Fruit fly (Drosophila melanogaster) whole organism, prepupa: ENCODE data around the gene cni.

ENCODE experiments used
- CG10631 ChIP-seq: fragments of 200-800 bp; sonication (Bioruptor generic); optimal IDR thresholded peaks from 2 replicates; lab custom pipeline; 2016; ENCODE audit warnings: missing biosample characterization, missing genetic modification characterization
- CG10669 ChIP-seq: fragments of 200-800 bp; sonication (Bioruptor generic); optimal IDR thresholded peaks from 3 replicates; lab custom pipeline; 2018; ENCODE audit warnings: missing biosample characterization, mild to moderate bottlenecking, missing genetic modification characterization, moderate library complexity
- CG11294 ChIP-seq: fragments of 200-800 bp; sonication (Bioruptor generic); IDR thresholded peaks from 2 replicates; pipeline ENCODE4 v1.3.6; 2022; ENCODE audit warnings: missing biosample characterization, missing genetic modification characterization
- CG11762 ChIP-seq: fragments of 200-800 bp; sonication (Bioruptor generic); optimal IDR thresholded peaks from 3 replicates; lab custom pipeline; 2016; ENCODE audit warnings: missing biosample characterization, missing genetic modification characterization; ENCODE audit not compliant: insufficient read depth
- CG11902 ChIP-seq: fragments of 200-800 bp; sonication (Bioruptor generic); optimal IDR thresholded peaks from 3 replicates; lab custom pipeline; 2016; ENCODE audit warnings: missing biosample characterization, missing genetic modification characterization
- CG15336 ChIP-seq: fragments of 200-800 bp; sonication (Bioruptor generic); IDR thresholded peaks from 2 replicates; pipeline ENCODE4 v1.3.6; 2022; ENCODE audit warnings: missing biosample characterization, missing genetic modification characterization
- CG1621 ChIP-seq: fragments of 200-800 bp; sonication (Bioruptor generic); optimal IDR thresholded peaks from 3 replicates; lab custom pipeline; 2018; ENCODE audit warnings: missing biosample characterization, mild to moderate bottlenecking, missing genetic modification characterization
- CG3032 ChIP-seq: fragments of 200-800 bp; optimal IDR thresholded peaks from 2 replicates; lab custom pipeline; 2019; ENCODE audit warnings: missing biosample characterization, mild to moderate bottlenecking, missing genetic modification characterization, moderate library complexity
- CG31627 ChIP-seq: fragments of 200-800 bp; sonication (Bioruptor generic); optimal IDR thresholded peaks from 3 replicates; lab custom pipeline; 2016; ENCODE audit warnings: missing biosample characterization, missing genetic modification characterization
- CG32006 ChIP-seq: fragments of 200-800 bp; sonication (Bioruptor generic); optimal IDR thresholded peaks from 3 replicates; lab custom pipeline; 2017; ENCODE audit warnings: missing biosample characterization, mild to moderate bottlenecking, missing genetic modification characterization
- CG34406 ChIP-seq: fragments of 200-800 bp; sonication (Bioruptor generic); optimal IDR thresholded peaks from 3 replicates; lab custom pipeline; 2016; ENCODE audit warnings: missing biosample characterization, missing genetic modification characterization
- CG3919 ChIP-seq: fragments of 200-800 bp; sonication (Bioruptor generic); optimal IDR thresholded peaks from 3 replicates; lab custom pipeline; 2016; ENCODE audit warnings: missing biosample characterization, missing genetic modification characterization
- CG4318 ChIP-seq: fragments of 200-800 bp; sonication (Bioruptor generic); optimal IDR thresholded peaks from 3 replicates; lab custom pipeline; 2017; ENCODE audit warnings: missing biosample characterization, mild to moderate bottlenecking, missing genetic modification characterization
- CG6276 ChIP-seq: fragments of 200-800 bp; sonication (Bioruptor generic); optimal IDR thresholded peaks from 2 replicates; lab custom pipeline; 2017; ENCODE audit warnings: missing biosample characterization, mild to moderate bottlenecking, missing genetic modification characterization
- CG6808 ChIP-seq: fragments of 200-800 bp; sonication (Bioruptor generic); optimal IDR thresholded peaks from 3 replicates; lab custom pipeline; 2017; ENCODE audit warnings: missing biosample characterization, missing genetic modification characterization, mild to moderate bottlenecking, moderate library complexity, missing genetic modification reagents
- CG6854 ChIP-seq: fragments of 200-800 bp; sonication (Bioruptor generic); optimal IDR thresholded peaks from 2 replicates; lab custom pipeline; 2017; ENCODE audit warnings: missing biosample characterization, mild to moderate bottlenecking, missing genetic modification characterization
- CG7368 ChIP-seq: fragments of 200-800 bp; sonication (Bioruptor generic); optimal IDR thresholded peaks from 3 replicates; lab custom pipeline; 2016; ENCODE audit warnings: missing biosample characterization, missing genetic modification characterization
- CG8119 ChIP-seq: fragments of 200-800 bp; sonication (Bioruptor generic); IDR thresholded peaks from 3 replicates; pipeline ENCODE4 v1.3.6; 2022; ENCODE audit warnings: missing biosample characterization, missing genetic modification characterization
- CG8319 ChIP-seq: fragments of 200-800 bp; sonication (Bioruptor generic); optimal IDR thresholded peaks from 3 replicates; lab custom pipeline; 2016; ENCODE audit warnings: missing biosample characterization, missing genetic modification characterization
- CG8632 ChIP-seq: fragments of 200-800 bp; sonication (Bioruptor generic); optimal IDR thresholded peaks from 3 replicates; lab custom pipeline; 2016; ENCODE audit warnings: missing biosample characterization, missing genetic modification characterization
- CG9139 ChIP-seq: fragments of 200-800 bp; sonication (Bioruptor generic); optimal IDR thresholded peaks from 3 replicates; lab custom pipeline; 2017; ENCODE audit warnings: missing biosample characterization, mild to moderate bottlenecking, missing genetic modification characterization
- Eip75B ChIP-seq: fragments of 200-800 bp; sonication (Bioruptor generic); optimal IDR thresholded peaks from 3 replicates; lab custom pipeline; 2016; ENCODE audit warnings: missing biosample characterization, missing genetic modification characterization
- Eip78C ChIP-seq: fragments of 200-800 bp; sonication (Bioruptor generic); peaks from one replicate; lab custom pipeline; 2016; ENCODE audit warnings: missing biosample characterization, missing genetic modification characterization
- Ets96B ChIP-seq: fragments of 200-800 bp; optimal IDR thresholded peaks from 2 replicates; lab custom pipeline; 2019; ENCODE audit warnings: missing biosample characterization, mild to moderate bottlenecking, missing genetic modification characterization, moderate library complexity
- Gug ChIP-seq: fragments of 200-800 bp; sonication (Bioruptor generic); IDR thresholded peaks from 2 replicates; pipeline ENCODE4 v1.3.6; 2022; ENCODE audit warnings: missing biosample characterization, missing genetic modification characterization
- Hr38 ChIP-seq: sonication (Bioruptor generic); optimal IDR thresholded peaks from 2 replicates; lab custom pipeline; 2016; ENCODE audit warnings: missing biosample characterization, missing genetic modification characterization
- Hr39 ChIP-seq: fragments of 200-800 bp; sonication (Bioruptor generic); optimal IDR thresholded peaks from 2 replicates; lab custom pipeline; 2016; ENCODE audit warnings: missing biosample characterization, missing genetic modification characterization
- Hr4 ChIP-seq: fragments of 200-800 bp; sonication (Bioruptor generic); optimal IDR thresholded peaks from 3 replicates; lab custom pipeline; 2016; ENCODE audit warnings: missing biosample characterization, missing genetic modification characterization
- Met ChIP-seq: fragments of 200-800 bp; sonication (Bioruptor generic); optimal IDR thresholded peaks from 3 replicates; lab custom pipeline; 2016; ENCODE audit warnings: missing biosample characterization, missing genetic modification characterization
- OdsH ChIP-seq: fragments of 200-800 bp; sonication (Bioruptor generic); optimal IDR thresholded peaks from 3 replicates; lab custom pipeline; 2016; ENCODE audit warnings: missing biosample characterization, missing genetic modification characterization
- Smox ChIP-seq: fragments of 200-800 bp; sonication (Bioruptor generic); optimal IDR thresholded peaks from 3 replicates; lab custom pipeline; 2016; ENCODE audit warnings: missing biosample characterization, missing genetic modification characterization
- Sox14 ChIP-seq: fragments of 200-800 bp; sonication (Bioruptor generic); optimal IDR thresholded peaks from 3 replicates; lab custom pipeline; 2016; ENCODE audit warnings: missing biosample characterization, missing genetic modification characterization
- achi ChIP-seq: fragments of 200-800 bp; sonication (Bioruptor generic); optimal IDR thresholded peaks from 3 replicates; lab custom pipeline; 2016; ENCODE audit warnings: missing biosample characterization, missing genetic modification characterization
- acj6 ChIP-seq: fragments of 200-800 bp; sonication (Bioruptor generic); optimal IDR thresholded peaks from 3 replicates; lab custom pipeline; 2016; ENCODE audit warnings: missing biosample characterization, missing genetic modification characterization
- cyc ChIP-seq: fragments of 200-800 bp; sonication (Bioruptor generic); optimal IDR thresholded peaks from 3 replicates; lab custom pipeline; 2016; ENCODE audit warnings: missing biosample characterization, missing genetic modification characterization
- dac ChIP-seq: fragments of 200-800 bp; sonication (Bioruptor generic); optimal IDR thresholded peaks from 2 replicates; lab custom pipeline; 2017; ENCODE audit warnings: missing biosample characterization, mild to moderate bottlenecking, missing genetic modification characterization
- dsx ChIP-seq: fragments of 200-800 bp; optimal IDR thresholded peaks from 3 replicates; lab custom pipeline; 2019; ENCODE audit warnings: missing biosample characterization, mild to moderate bottlenecking, missing genetic modification characterization, moderate library complexity; ENCODE audit not compliant: poor library complexity, severe bottlenecking
- eg ChIP-seq: fragments of 200-800 bp; sonication (Bioruptor generic); IDR thresholded peaks from 3 replicates; pipeline ENCODE4 v1.3.6; 2022; ENCODE audit warnings: missing biosample characterization, missing genetic modification characterization
- fd59A ChIP-seq: fragments of 200-800 bp; sonication (Bioruptor generic); optimal IDR thresholded peaks from 2 replicates; lab custom pipeline; 2017; ENCODE audit warnings: missing biosample characterization, mild to moderate bottlenecking, missing genetic modification characterization, missing genetic modification reagents
- lz ChIP-seq: fragments of 200-800 bp; sonication (Bioruptor generic); optimal IDR thresholded peaks from 3 replicates; lab custom pipeline; 2016; ENCODE audit warnings: missing biosample characterization, missing genetic modification characterization
- net ChIP-seq: fragments of 200-800 bp; sonication (Bioruptor generic); optimal IDR thresholded peaks from 3 replicates; lab custom pipeline; 2016; ENCODE audit warnings: missing biosample characterization, missing genetic modification characterization
- pdm3 ChIP-seq: fragments of 200-800 bp; sonication (Bioruptor generic); optimal IDR thresholded peaks from 3 replicates; lab custom pipeline; 2016; ENCODE audit warnings: missing biosample characterization, missing genetic modification characterization
- salr ChIP-seq, 2 experiments: fragments of 200-800 bp; sonication (Bioruptor generic); optimal IDR thresholded peaks; 3 replicates each; lab custom pipeline; 2016 to 2018; ENCODE audit warnings: missing biosample characterization in 2 of 2, missing genetic modification characterization in 2 of 2, mild to moderate bottlenecking in 1 of 2
- svp ChIP-seq: fragments of 200-800 bp; sonication (Bioruptor generic); peaks from one replicate; lab custom pipeline; 2016; ENCODE audit warnings: missing biosample characterization, missing genetic modification characterization
- topi ChIP-seq: fragments of 200-800 bp; sonication (Bioruptor generic); optimal IDR thresholded peaks from 3 replicates; lab custom pipeline; 2016; ENCODE audit warnings: missing biosample characterization, missing genetic modification characterization

The cni gene

DNA sequence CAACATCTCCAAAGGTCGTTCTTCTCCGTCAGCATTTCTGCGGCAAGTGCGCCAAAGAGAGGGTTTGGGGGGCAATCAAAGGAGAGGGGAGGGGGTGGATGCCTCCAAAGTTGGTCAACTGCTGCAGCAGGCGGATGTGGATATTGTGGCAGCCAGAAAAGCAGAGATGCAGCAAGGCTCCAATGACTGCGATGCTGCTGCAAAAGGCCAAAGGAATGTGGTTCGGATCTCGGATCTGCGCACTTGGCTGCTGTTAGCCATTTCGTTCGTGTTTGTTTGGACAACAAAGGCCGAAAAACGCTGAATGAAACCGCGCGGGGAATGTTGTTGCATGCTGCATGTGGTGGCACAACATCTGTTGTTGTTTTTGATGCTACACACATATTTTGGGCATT lies 28.5 kb downstream of the cni start (continued):
- TF ChIP-seq CG1621 (tag; lab: Kevin White, UChicago) (no peak), acj6 (no peak), Hr38 (GFP tag; lab: Kevin White, UChicago) (no peak), CG6854 (GFP tag; lab: Kevin White, UChicago) (peak; percentile 1), CG11902 (GFP tag; lab: Kevin White, UChicago) (no peak), CG11762 (GFP tag; lab: Kevin White, UChicago) (no peak), pdm3 (no peak), CG34406 (no peak), cyc (GFP tag; lab: Kevin White, UChicago) (peak; percentile 43), eg (GFP tag; lab: Robert Waterston, UW) (no peak), dac (no peak), Hr39 (peak; percentile 24), CG4318 (GFP tag; lab: Kevin White, UChicago) (no peak), achi (GFP tag; lab: Kevin White, UChicago) (no peak), Met (GFP tag; lab: Kevin White, UChicago) (no peak), dsx (GFP tag; lab: Kevin White, UChicago) (no peak)

dm6 chr2L:16281419-16282076 lies 29.0 kb downstream of the cni start:
- peak in 1 of 2 experiments; percentile 46 for TF ChIP-seq salr (GFP tag; optimal IDR thresholded peaks at IDR 0.05; lab: Kevin White, UChicago)
- TF ChIP-seq CG32006 (GFP tag; lab: Kevin White, UChicago): peak; percentile 81
- peak; percentile 1 for TF ChIP-seq CG3919 (GFP tag; lab: Kevin White, UChicago)
- TF ChIP-seq OdsH (GFP tag; lab: Kevin White, UChicago): peak; percentile 44
- TF ChIP-seq Gug: no peak; the same call in 1 of the 2 replicates
- TF ChIP-seq Hr4 (GFP tag; lab: Kevin White, UChicago): peak; percentile 52
- peak; percentile 34 for TF ChIP-seq Eip75B (GFP tag; lab: Kevin White, UChicago)
- no peak for TF ChIP-seq Hr38 (GFP tag; lab: Kevin White, UChicago)
- peak; percentile 43 for TF ChIP-seq Sox14
- peak; percentile 50 for TF ChIP-seq Met (GFP tag; lab: Kevin White, UChicago)
- TF ChIP-seq achi (GFP tag; lab: Kevin White, UChicago): peak; percentile 50
- peak; percentile 4 for TF ChIP-seq topi (GFP tag; lab: Kevin White, UChicago)
- peak; percentile 62 for TF ChIP-seq CG8119 (GFP tag; lab: Robert Waterston, UW)
- peak; percentile 50 for TF ChIP-seq acj6
- no peak for TF ChIP-seq CG8632
- TF ChIP-seq dsx (GFP tag; lab: Kevin White, UChicago): peak; percentile 16
- TF ChIP-seq Hr39: peak; percentile 13
- TF ChIP-seq cyc (GFP tag; lab: Kevin White, UChicago): no peak
- TF ChIP-seq CG10631 (GFP tag; lab: Kevin White, UChicago): peak; percentile 62
- TF ChIP-seq CG10669 (GFP tag; lab: Kevin White, UChicago): peak; percentile 4
- TF ChIP-seq lz (GFP tag; lab: Kevin White, UChicago): peak; percentile 9
- TF ChIP-seq Ets96B (tag; lab: Kevin White, UChicago): peak; percentile 38
- peak; percentile 51 for TF ChIP-seq CG4318 (GFP tag; lab: Kevin White, UChicago)
- peak; percentile 6 for TF ChIP-seq CG31627
- TF ChIP-seq dac: no peak
- peak; percentile 40; the same call in 1 of the 2 replicates for TF ChIP-seq CG15336
- TF ChIP-seq net (GFP tag; lab: Kevin White, UChicago): no peak
- peak; percentile 38 for TF ChIP-seq fd59A (GFP tag; lab: Kevin White, UChicago)
- peak; percentile 11 for TF ChIP-seq CG6276 (GFP tag; lab: Kevin White, UChicago)
- TF ChIP-seq svp (GFP tag; lab: Kevin White, UChicago): peak; percentile 44
- no peak for TF ChIP-seq CG9139 (GFP tag; lab: Kevin White, UChicago)
- peak; percentile 15 for TF ChIP-seq Smox (GFP tag; lab: Kevin White, UChicago)
- no peak for TF ChIP-seq CG8319 (GFP tag; lab: Kevin White, UChicago)
- TF ChIP-seq pdm3: peak; percentile 56
- peak; percentile 45 for TF ChIP-seq CG6808
- no peak for TF ChIP-seq CG7368 (GFP tag; lab: Kevin White, UChicago)
- TF ChIP-seq CG3032 (tag; lab: Kevin White, UChicago): peak; percentile 50
- TF ChIP-seq CG11294 (GFP tag; lab: Robert Waterston, UW): no peak
- peak; percentile 67 for TF ChIP-seq Eip78C (GFP tag; lab: Kevin White, UChicago)
